Fruit fly (Drosophila melanogaster) whole organism, adult: Measurements from ENCODE around the gene JMJD6.

Source experiments
- CG11617 ChIP-seq: fragments of 200-800 bp; sonication (Bioruptor generic); optimal IDR thresholded peaks from 2 replicates; lab custom pipeline; 2017; ENCODE audit warnings: mild to moderate bottlenecking, missing biosample characterization, missing genetic modification reagents, missing genetic modification characterization
- CG14711 ChIP-seq: fragments of 200-800 bp; sonication (Bioruptor generic); optimal IDR thresholded peaks from 2 replicates; lab custom pipeline; 2018; ENCODE audit warnings: missing biosample characterization, mild to moderate bottlenecking, missing genetic modification characterization, moderate library complexity
- CG5204 ChIP-seq: fragments of 200-800 bp; sonication (Bioruptor generic); optimal IDR thresholded peaks from 2 replicates; lab custom pipeline; 2016; ENCODE audit warnings: missing biosample characterization, missing genetic modification characterization
- CG7045 ChIP-seq: fragments of 200-800 bp; sonication (Bioruptor generic); optimal IDR thresholded peaks from 2 replicates; lab custom pipeline; 2017; ENCODE audit warnings: missing biosample characterization, mild to moderate bottlenecking, missing genetic modification characterization
- Clk ChIP-seq: fragments of 200-800 bp; sonication (Bioruptor generic); optimal IDR thresholded peaks from 2 replicates; lab custom pipeline; 2017; ENCODE audit warnings: missing biosample characterization, missing genetic modification characterization
- bab1 ChIP-seq: fragments of 200-800 bp; sonication (Bioruptor generic); optimal IDR thresholded peaks from 3 replicates; lab custom pipeline; 2019; ENCODE audit warnings: missing biosample characterization, mild to moderate bottlenecking, missing genetic modification characterization, moderate library complexity
- cic ChIP-seq: fragments of 200-800 bp; sonication (Bioruptor generic); optimal IDR thresholded peaks from 2 replicates; lab custom pipeline; 2017; ENCODE audit warnings: missing biosample characterization, mild to moderate bottlenecking, missing genetic modification characterization, moderate library complexity
- cnc ChIP-seq, 2 experiments: fragments of >200 bp; optimal IDR thresholded peaks; 2 replicates each; lab custom pipeline; 2017
- kay ChIP-seq: fragments of 200-800 bp; sonication (Bioruptor generic); peaks from one replicate; lab custom pipeline; 2016; ENCODE audit warnings: missing biosample characterization, missing genetic modification characterization, borderline replicate concordance
- ovo ChIP-seq: fragments of 200-800 bp; sonication (Bioruptor generic); optimal IDR thresholded peaks from 2 replicates; lab custom pipeline; 2016; ENCODE audit warnings: missing biosample characterization, missing genetic modification characterization
- pad ChIP-seq: fragments of 200-800 bp; sonication (Bioruptor generic); optimal IDR thresholded peaks from 3 replicates; lab custom pipeline; 2017; ENCODE audit warnings: missing biosample characterization, missing genetic modification characterization, mild to moderate bottlenecking, moderate library complexity, missing genetic modification reagents

DNA sequence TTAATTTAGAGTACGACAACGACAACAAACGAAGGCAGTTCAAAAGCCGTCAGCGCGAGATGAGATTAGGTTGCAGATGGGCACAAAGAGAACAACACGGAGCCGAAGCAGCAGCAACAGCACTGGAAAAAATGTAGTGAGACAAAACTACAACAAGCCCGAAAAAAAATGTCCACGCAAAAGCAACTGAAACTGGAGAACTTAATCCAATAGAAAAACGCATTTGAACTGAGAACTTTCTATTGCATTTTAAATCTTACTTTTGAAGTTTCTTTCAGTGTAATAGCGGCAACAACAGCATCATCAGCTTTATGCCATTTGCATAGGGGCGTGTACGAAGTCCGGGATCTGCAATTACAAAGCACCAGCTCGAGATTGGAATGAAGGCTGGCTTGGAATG, 22.7 kb downstream of the JMJD6 start:
- no peak for TF ChIP-seq bab1 (GFP tag; lab: Kevin White, UChicago)
- no peak for TF ChIP-seq cnc (optimal IDR thresholded peaks at IDR 0.05; lab: Kevin White, UChicago)
- no peak for TF ChIP-seq CG14711 (tag; lab: Kevin White, UChicago)
- TF ChIP-seq CG5204 (GFP tag; lab: Kevin White, UChicago): no peak
- TF ChIP-seq CG11617: no peak
- TF ChIP-seq pad (GFP tag; lab: Kevin White, UChicago): no peak
- no peak for TF ChIP-seq kay (GFP tag; lab: Kevin White, UChicago)
- no peak for TF ChIP-seq ovo (GFP tag; lab: Kevin White, UChicago)
- no peak for TF ChIP-seq Clk
- no peak for TF ChIP-seq CG7045
- TF ChIP-seq cic (GFP tag; lab: Kevin White, UChicago): no peak
